Fruit fly (Drosophila melanogaster) whole organism, wandering third instar larva: Measurements from ENCODE around the gene robo2.

Experiments
- Abd-B ChIP-seq: fragments of >200 bp; optimal IDR thresholded peaks from 2 replicates; lab custom pipeline; 2017; ENCODE audit warnings: missing biosample characterization, missing genetic modification characterization
- CG32264 ChIP-seq: fragments of 200-800 bp; sonication (Bioruptor generic); optimal IDR thresholded peaks from 2 replicates; lab custom pipeline; 2016; ENCODE audit warnings: missing biosample characterization, missing genetic modification characterization
- CG9705 ChIP-seq: fragments of 200-800 bp; sonication (Bioruptor generic); optimal IDR thresholded peaks from 2 replicates; lab custom pipeline; 2018; ENCODE audit warnings: missing biosample characterization, mild to moderate bottlenecking, missing genetic modification characterization
- Dfd ChIP-seq: fragments of >200 bp; optimal IDR thresholded peaks from 2 replicates; lab custom pipeline; 2017; ENCODE audit warnings: missing biosample characterization, missing genetic modification characterization
- Dif ChIP-seq: fragments of 200-275, 200-300 bp; sonication (Bioruptor generic); optimal IDR thresholded peaks from 2 replicates; lab custom pipeline; 2018; ENCODE audit warnings: missing biosample characterization, missing genetic modification characterization; ENCODE audit not compliant: partially characterized antibody
- GATAd ChIP-seq: sonication (Bioruptor generic); optimal IDR thresholded peaks from 2 replicates; lab custom pipeline; 2016; ENCODE audit warnings: missing biosample characterization, missing genetic modification characterization
- HLH106 ChIP-seq: fragments of 200-800 bp; optimal IDR thresholded peaks from 3 replicates; lab custom pipeline; 2019; ENCODE audit warnings: missing biosample characterization, mild to moderate bottlenecking, missing genetic modification characterization, moderate library complexity
- Hnf4 ChIP-seq: fragments of 200-800 bp; sonication (Bioruptor generic); optimal IDR thresholded peaks from 2 replicates; lab custom pipeline; 2016; ENCODE audit warnings: missing biosample characterization, mild to moderate bottlenecking, missing genetic modification characterization
- Hr78 ChIP-seq: fragments of >200 bp; optimal IDR thresholded peaks from 2 replicates; lab custom pipeline; 2017; ENCODE audit warnings: missing biosample characterization, missing genetic modification characterization
- Hr83 ChIP-seq: fragments of 200-300 bp; sonication (Bioruptor generic); optimal IDR thresholded peaks from 2 replicates; lab custom pipeline; 2016; ENCODE audit warnings: missing biosample characterization, mild to moderate bottlenecking, missing genetic modification characterization, moderate library complexity; ENCODE audit not compliant: poor library complexity, severe bottlenecking
- Jra ChIP-seq: sonication (Bioruptor generic); optimal IDR thresholded peaks from 2 replicates; lab custom pipeline; 2016; ENCODE audit warnings: missing biosample characterization, missing genetic modification characterization
- Mio ChIP-seq: sonication (Bioruptor generic); optimal IDR thresholded peaks from 2 replicates; lab custom pipeline; 2016; ENCODE audit warnings: missing biosample characterization, missing genetic modification characterization
- Myc ChIP-seq: fragments of >200 bp; optimal IDR thresholded peaks from 2 replicates; lab custom pipeline; 2017
- N ChIP-seq: fragments of >200 bp; optimal IDR thresholded peaks from 2 replicates; lab custom pipeline; 2018; ENCODE audit warnings: missing biosample characterization, missing external identifiers, missing genetic modification characterization
- OdsH ChIP-seq: fragments of 200-800 bp; sonication (Bioruptor generic); optimal IDR thresholded peaks from 2 replicates; lab custom pipeline; 2016; ENCODE audit warnings: missing biosample characterization, mild to moderate bottlenecking, missing genetic modification characterization
- Rel ChIP-seq, 2 experiments: fragments of 200-800 bp; sonication (Bioruptor generic) in 1 of 2; optimal IDR thresholded peaks; 2 replicates in 1 of 2; 3 replicates in 1 of 2; lab custom pipeline; 2016 to 2019; ENCODE audit warnings: mild to moderate bottlenecking in 2 of 2, missing biosample characterization in 2 of 2, missing genetic modification characterization in 2 of 2, moderate library complexity in 1 of 2
- Vsx2 ChIP-seq: fragments of 200-300, 225-300 bp; sonication (Bioruptor generic); optimal IDR thresholded peaks from 2 replicates; lab custom pipeline; 2018; ENCODE audit warnings: missing biosample characterization, missing genetic modification characterization; ENCODE audit not compliant: partially characterized antibody
- br ChIP-seq: fragments of 200-800 bp; sonication (Bioruptor generic); optimal IDR thresholded peaks from 2 replicates; lab custom pipeline; 2016; ENCODE audit warnings: missing biosample characterization, missing genetic modification characterization
- brk ChIP-seq: fragments of 200-800 bp; sonication (Bioruptor generic); optimal IDR thresholded peaks from 2 replicates; lab custom pipeline; 2016; ENCODE audit warnings: missing biosample characterization, mild to moderate bottlenecking, missing genetic modification characterization
- dl ChIP-seq, 2 experiments: fragments of 175-275, 200-275 bp in 1 of 2; fragments of 200-275 bp in 1 of 2; sonication (Bioruptor generic); optimal IDR thresholded peaks; lab custom pipeline; 2018; ENCODE audit warnings: mild to moderate bottlenecking in 2 of 2, missing biosample characterization in 2 of 2, missing genetic modification characterization in 2 of 2, moderate library complexity in 2 of 2; ENCODE audit not compliant: partially characterized antibody in 2 of 2, insufficient read depth in 1 of 2
- dmrt93B ChIP-seq: fragments of 200-800 bp; sonication (Bioruptor generic); optimal IDR thresholded peaks from 2 replicates; lab custom pipeline; 2018; ENCODE audit warnings: missing biosample characterization, mild to moderate bottlenecking, missing genetic modification characterization
- dsf ChIP-seq: sonication (Bioruptor generic); optimal IDR thresholded peaks from 2 replicates; lab custom pipeline; 2016; ENCODE audit warnings: missing biosample characterization, missing genetic modification characterization, borderline replicate concordance
- foxo ChIP-seq, 2 experiments: fragments of 200-800 bp; sonication (Bioruptor generic); optimal IDR thresholded peaks; 2 replicates in 1 of 2; 3 replicates in 1 of 2; lab custom pipeline; 2016 to 2017; ENCODE audit warnings: missing biosample characterization in 2 of 2, missing genetic modification characterization in 2 of 2
- h ChIP-seq: fragments of 200-800 bp; sonication (Bioruptor generic); optimal IDR thresholded peaks from 3 replicates; lab custom pipeline; 2016; ENCODE audit warnings: missing biosample characterization, mild to moderate bottlenecking, missing genetic modification characterization
- jim ChIP-seq: fragments of 175-275, 200-325 bp; sonication (Bioruptor generic); optimal IDR thresholded peaks from 2 replicates; lab custom pipeline; 2016; ENCODE audit warnings: missing biosample characterization, mild to moderate bottlenecking, missing genetic modification characterization
- lola ChIP-seq: fragments of >200 bp; optimal IDR thresholded peaks from 2 replicates; lab custom pipeline; 2017; ENCODE audit warnings: missing biosample characterization, missing genetic modification characterization
- rgr ChIP-seq: fragments of 200-800 bp; sonication (Bioruptor generic); optimal IDR thresholded peaks from 3 replicates; lab custom pipeline; 2016; ENCODE audit warnings: missing biosample characterization, mild to moderate bottlenecking, missing genetic modification characterization
- sage ChIP-seq: fragments of 200-800 bp; sonication (Bioruptor generic); optimal IDR thresholded peaks from 2 replicates; lab custom pipeline; 2016; ENCODE audit warnings: missing biosample characterization, mild to moderate bottlenecking, missing genetic modification characterization
- sv ChIP-seq: fragments of 200-800 bp; sonication (Bioruptor generic); optimal IDR thresholded peaks from 3 replicates; lab custom pipeline; 2016; ENCODE audit warnings: missing biosample characterization, missing genetic modification characterization
- tai ChIP-seq: sonication (Bioruptor generic); optimal IDR thresholded peaks from 2 replicates; lab custom pipeline; 2016; ENCODE audit warnings: missing biosample characterization, missing genetic modification characterization
- usp ChIP-seq: fragments of >200 bp; optimal IDR thresholded peaks from 2 replicates; lab custom pipeline; 2017; ENCODE audit warnings: missing biosample characterization, missing genetic modification characterization
- woc ChIP-seq: sonication (Bioruptor generic); optimal IDR thresholded peaks from 2 replicates; lab custom pipeline; 2016; ENCODE audit warnings: missing biosample characterization, mild to moderate bottlenecking, missing genetic modification characterization

The robo2 gene

dm6 chr2L:1346034-1346433 is 74.2 kb downstream of the robo2 start:
- no peak for TF ChIP-seq dl (GFP tag; optimal IDR thresholded peaks at IDR 0.05; lab: Kevin White, UChicago; ENCODE audit: insufficient read depth in 1 of 2, partially characterized antibody in 2 of 2)
- no peak for TF ChIP-seq N (GFP tag; lab: Kevin White, UChicago)
- TF ChIP-seq jim, result no peak
- TF ChIP-seq woc (GFP tag; lab: Kevin White, UChicago), result no peak
- no peak for TF ChIP-seq sv (GFP tag; lab: Kevin White, UChicago)
- TF ChIP-seq br (GFP tag; lab: Kevin White, UChicago), result no peak
- TF ChIP-seq Hr83 (GFP tag; lab: Kevin White, UChicago), result no peak
- TF ChIP-seq brk (GFP tag; lab: Kevin White, UChicago), result no peak
- no peak for TF ChIP-seq rgr
- no peak for TF ChIP-seq tai
- no peak for TF ChIP-seq CG32264 (GFP tag; lab: Kevin White, UChicago)
- no peak for TF ChIP-seq sage (GFP tag; lab: Kevin White, UChicago)
- no peak for TF ChIP-seq Jra (GFP tag; lab: Kevin White, UChicago)
- TF ChIP-seq CG9705 (GFP tag; lab: Kevin White, UChicago), result no peak

DNA sequence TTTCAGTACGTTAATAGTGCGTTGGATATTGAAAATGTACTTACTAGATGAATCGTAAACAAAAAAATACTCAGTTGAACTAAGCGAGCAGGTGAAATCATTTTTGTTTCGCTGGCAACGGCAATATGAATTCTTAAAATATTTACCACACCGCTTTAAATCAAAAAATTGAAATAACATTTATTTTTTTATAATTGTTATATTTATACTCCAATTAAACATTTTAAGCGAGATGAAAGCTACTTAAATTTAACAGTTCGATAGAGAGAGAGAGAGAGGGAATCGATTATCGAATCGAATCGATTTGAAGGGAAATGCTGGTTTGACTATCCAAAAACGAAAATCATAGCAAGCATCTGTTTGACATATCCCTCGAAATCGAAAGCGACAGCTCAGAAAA is 76.2 kb downstream of the robo2 start, which contains the start of the genes CG33922 and Cdlc2:
TSS of gene CG33922 (minus strand) at position 101 of the 400 bp plus-strand sequence.
TSS of gene Cdlc2 (plus strand) at position 330 of the 400 bp plus-strand sequence.
- TF ChIP-seq dsf (no peak), HLH106 (tag; lab: Kevin White, UChicago) (no peak), Vsx2 (GFP tag; lab: Kevin White, UChicago) (no peak), Hr83 (GFP tag; lab: Kevin White, UChicago) (no peak), Hr78 (GFP tag; lab: Kevin White, UChicago) (no peak), woc (GFP tag; lab: Kevin White, UChicago) (no peak), dl (GFP tag; optimal IDR thresholded peaks at IDR 0.05; lab: Kevin White, UChicago; ENCODE audit: insufficient read depth in 1 of 2, partially characterized antibody in 2 of 2) (no peak), Abd-B (GFP tag; lab: Kevin White, UChicago) (no peak), Myc (lab: Kevin White, UChicago) (no peak), foxo (GFP tag; optimal IDR thresholded peaks at IDR 0.05; lab: Kevin White, UChicago) (no peak), Dfd (GFP tag; lab: Kevin White, UChicago) (no peak), Mio (no peak), OdsH (GFP tag; lab: Kevin White, UChicago) (no peak), sv (GFP tag; lab: Kevin White, UChicago) (no peak), usp (GFP tag; lab: Kevin White, UChicago) (no peak), Rel (GFP tag; optimal IDR thresholded peaks at IDR 0.05; lab: Kevin White, UChicago) (no peak), Rel (tag; optimal IDR thresholded peaks at IDR 0.05; lab: Kevin White, UChicago) (no peak), lola (GFP tag; lab: Kevin White, UChicago) (no peak)

DNA sequence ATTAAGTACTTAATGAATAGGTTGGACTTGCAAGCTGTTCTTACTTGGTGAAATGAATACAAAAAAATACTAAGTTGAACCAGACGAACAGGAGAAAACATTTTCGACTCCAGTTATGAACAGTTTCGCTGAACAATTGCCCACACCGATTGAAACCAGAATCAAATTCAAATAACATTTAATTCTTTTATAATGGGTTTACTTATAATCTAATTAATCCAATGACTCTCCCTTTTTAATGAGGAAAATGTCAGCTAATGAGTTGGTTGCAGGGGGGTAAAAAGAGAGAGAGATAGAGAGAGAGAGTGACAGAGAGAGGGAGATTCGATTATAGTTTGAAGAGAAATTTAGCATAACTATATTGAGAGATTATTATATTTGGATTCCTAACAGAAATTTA is 78.3 kb downstream of the robo2 start, which contains the start of gene CG33923:
TSS of gene CG33923 (minus strand) at position 101 of the 400 bp plus-strand sequence.
- TF ChIP-seq Hnf4 (GFP tag; lab: Kevin White, UChicago), result no peak
- no peak for TF ChIP-seq dmrt93B (GFP tag; lab: Kevin White, UChicago)
- TF ChIP-seq Vsx2 (GFP tag; lab: Kevin White, UChicago), result no peak
- TF ChIP-seq Dif, result no peak
- TF ChIP-seq GATAd (GFP tag; lab: Kevin White, UChicago), result no peak
- TF ChIP-seq h (GFP tag; lab: Kevin White, UChicago), result no peak

DNA sequence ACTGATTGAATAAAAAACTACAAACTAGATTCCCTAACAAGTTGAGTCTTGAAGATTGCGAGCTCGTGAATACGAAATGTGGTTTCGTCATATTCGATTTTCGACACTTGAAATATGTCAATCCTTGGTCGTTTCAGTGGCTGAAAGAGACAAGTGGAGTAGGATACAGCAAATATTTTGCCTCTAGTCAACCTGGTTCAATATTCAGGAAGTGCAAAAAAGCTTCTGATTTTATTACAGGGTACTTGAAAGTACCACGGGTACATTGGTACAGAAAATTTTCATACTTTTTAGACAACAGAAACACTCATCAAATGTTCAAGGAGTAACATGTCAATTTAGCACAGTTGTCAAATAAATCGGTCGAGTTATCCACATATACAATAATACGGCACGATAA is 86.4 kb downstream of the robo2 start, which contains the start of gene CG5440:
TSS of gene CG5440 (plus strand) at position 301 of the 400 bp plus-strand sequence.
- TF ChIP-seq Vsx2 (GFP tag; lab: Kevin White, UChicago), result no peak
- no peak for TF ChIP-seq h (GFP tag; lab: Kevin White, UChicago)
- no peak for TF ChIP-seq dsf
- TF ChIP-seq, all 38 proteins: peak for 0
